Worm (Caenorhabditis elegans) whole organism, L2 larva: ENCODE results near the gene ZC404.2.

Experiments
- ama-1 ChIP-seq: fragments of 150-350 bp; optimal IDR thresholded peaks from 2 replicates; lab custom pipeline; 2018; ENCODE audit warnings: inconsistent platforms
- ceh-82 ChIP-seq: fragments of 150-350 bp; optimal IDR thresholded peaks from 2 replicates; lab custom pipeline; 2014; ENCODE audit warnings: missing biosample characterization, missing genetic modification characterization
- crh-2 ChIP-seq: sonication (generic microtip); optimal IDR thresholded peaks from 2 replicates; lab custom pipeline; 2017; ENCODE audit warnings: missing biosample characterization, missing genetic modification characterization
- lin-11 ChIP-seq: fragments of 150-350 bp; sonication (generic microtip); optimal IDR thresholded peaks from 2 replicates; lab custom pipeline; 2014; ENCODE audit warnings: missing biosample characterization, missing genetic modification characterization, inconsistent platforms, mixed read lengths
- lsy-2 ChIP-seq, 2 experiments: fragments of 150-350 bp in 1 of 2; sonication (generic microtip) in 1 of 2; optimal IDR thresholded peaks; 2 replicates each; lab custom pipeline; 2014 to 2017; ENCODE audit warnings: missing biosample characterization in 2 of 2, missing genetic modification characterization in 2 of 2
- nhr-21 ChIP-seq: fragments of 150-350 bp; optimal IDR thresholded peaks from 2 replicates; lab custom pipeline; 2014; ENCODE audit warnings: missing biosample characterization, missing genetic modification characterization
- nhr-23 ChIP-seq: fragments of 150-350 bp; optimal IDR thresholded peaks from 2 replicates; lab custom pipeline; 2014; ENCODE audit warnings: missing biosample characterization, missing genetic modification reagents, missing genetic modification characterization
- nhr-77 ChIP-seq: fragments of 150-350 bp; optimal IDR thresholded peaks from 2 replicates; lab custom pipeline; 2014; ENCODE audit warnings: missing biosample characterization, missing genetic modification characterization
- skn-1 ChIP-seq: sonication (generic microtip); optimal IDR thresholded peaks from 2 replicates; lab custom pipeline; 2017; ENCODE audit warnings: missing biosample characterization, missing genetic modification characterization
- unc-62 ChIP-seq: fragments of 150-350 bp; optimal IDR thresholded peaks from 2 replicates; lab custom pipeline; 2014; ENCODE audit warnings: missing biosample characterization, missing genetic modification reagents, missing genetic modification characterization

DNA sequence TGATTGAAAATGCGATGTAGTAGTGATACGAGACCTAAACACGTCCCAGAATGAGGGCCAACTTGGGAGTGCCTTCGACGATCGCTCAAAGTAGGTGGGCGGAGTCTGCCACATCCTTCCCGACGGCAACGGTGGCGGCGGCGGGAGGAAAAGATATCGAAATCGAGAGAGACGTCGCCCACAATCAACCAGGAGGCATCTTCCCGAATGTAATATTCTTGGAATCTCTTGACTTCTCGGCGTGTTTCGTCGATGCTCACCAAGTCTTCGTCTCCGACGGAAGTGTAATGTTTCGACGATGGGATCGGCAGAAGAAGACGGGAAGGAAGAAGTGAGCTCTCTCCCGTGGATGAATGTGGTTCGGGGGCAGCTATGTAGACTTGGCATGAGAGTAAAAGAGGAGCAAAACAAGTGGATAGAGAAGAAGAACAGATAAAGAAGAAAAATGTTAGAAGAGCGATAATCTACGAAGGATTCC, 19.3 kb upstream of the ZC404.2 start, which contains the start of the genes T25F10.1 and clik-1:
- TF ChIP-seq nhr-21 (no peak), ama-1 (lab: Kevin White, UChicago) (no peak), crh-2 (no peak), lsy-2 (tag; optimal IDR thresholded peaks at IDR 0.05; lab: Kevin White, UChicago) (no peak), nhr-23 (no peak), lin-11 (tag; lab: Kevin White, UChicago) (no peak), unc-62 (no peak), nhr-77 (tag; lab: Kevin White, UChicago) (no peak), ceh-82 (tag; lab: Kevin White, UChicago) (no peak), skn-1 (tag; lab: Kevin White, UChicago) (no peak)
